Worm (Caenorhabditis elegans) whole organism, young adult: ENCODE measurements around the gene lin-48.
A peak's percentile ranks its signal among the peaks of the same experiment; 100 is the strongest.

Experiments
- C17E4.6 ChIP-seq: fragments of 200-800 bp; sonication (Bioruptor generic); IDR thresholded peaks from 2 replicates; pipeline ENCODE4 v1.3.6; 2022; ENCODE audit warnings: missing genetic modification reagents, missing genetic modification characterization, missing compliant biosample characterization
- F10E7.11 ChIP-seq: sonication (generic microtip); optimal IDR thresholded peaks from 2 replicates; lab custom pipeline; 2017; ENCODE audit warnings: mild to moderate bottlenecking, missing genetic modification characterization, moderate library complexity, missing compliant biosample characterization
- F39B2.1 ChIP-seq: fragments of 200-800 bp; sonication (Bioruptor generic); IDR thresholded peaks from 2 replicates; pipeline ENCODE4 v1.3.6; 2022; ENCODE audit warnings: missing genetic modification reagents, missing genetic modification characterization, missing compliant biosample characterization
- F49E8.2 ChIP-seq: sonication (generic microtip); optimal IDR thresholded peaks from 3 replicates; lab custom pipeline; 2017; ENCODE audit warnings: missing genetic modification characterization, mild to moderate bottlenecking, missing compliant biosample characterization, antibody characterized with exemption, moderate library complexity; ENCODE audit not compliant: insufficient read depth
- T07F8.4 ChIP-seq: sonication (generic microtip); optimal IDR thresholded peaks from 2 replicates; lab custom pipeline; 2016; ENCODE audit warnings: mild to moderate bottlenecking, missing genetic modification characterization, moderate library complexity, missing compliant biosample characterization
- T26A5.8 ChIP-seq: sonication (generic microtip); optimal IDR thresholded peaks from 2 replicates; lab custom pipeline; 2016; ENCODE audit warnings: missing genetic modification characterization, missing compliant biosample characterization
- Y67H2A.10 ChIP-seq: fragments of 200-800 bp; sonication (Bioruptor generic); conservative IDR thresholded peaks from 2 replicates; pipeline ENCODE4 v1.3.6; 2022; ENCODE audit warnings: missing genetic modification reagents, missing genetic modification characterization, missing compliant biosample characterization
- Y79H2A.3 ChIP-seq: fragments of 200-800 bp; sonication (Bioruptor generic); conservative IDR thresholded peaks from 2 replicates; pipeline ENCODE4 v1.3.6; 2022; ENCODE audit warnings: missing genetic modification reagents, missing genetic modification characterization, missing compliant biosample characterization
- ZK185.1 ChIP-seq: sonication (generic microtip); optimal IDR thresholded peaks from 2 replicates; lab custom pipeline; 2016; ENCODE audit warnings: mild to moderate bottlenecking, missing genetic modification characterization, missing compliant biosample characterization; ENCODE audit not compliant: poor library complexity, severe bottlenecking
- ama-1 ChIP-seq, 3 experiments: fragments of 150-350 bp in 1 of 3; sonication (generic microtip) in 2 of 3; optimal IDR thresholded peaks; 2 replicates each; lab custom pipeline; 2014 to 2018; ENCODE audit warnings: missing biosample characterization in 2 of 3, missing genetic modification characterization in 2 of 3, missing genetic modification reagents in 2 of 3
- aptf-3 ChIP-seq: fragments of 200-800 bp; sonication (Bioruptor generic); IDR thresholded peaks from 2 replicates; pipeline ENCODE4 v1.3.6; 2022; ENCODE audit warnings: missing genetic modification characterization, missing compliant biosample characterization
- athp-1 ChIP-seq: sonication (generic microtip); optimal IDR thresholded peaks from 2 replicates; lab custom pipeline; 2017; ENCODE audit warnings: mild to moderate bottlenecking, missing genetic modification characterization, missing compliant biosample characterization
- attf-3 ChIP-seq: fragments of 200-800 bp; sonication (Bioruptor generic); conservative IDR thresholded peaks from 2 replicates; pipeline ENCODE4 v1.3.6; 2022; ENCODE audit warnings: missing genetic modification reagents, missing genetic modification characterization, missing compliant biosample characterization
- attf-5 ChIP-seq: fragments of 200-800 bp; sonication (Bioruptor generic); optimal IDR thresholded peaks from 2 replicates; lab custom pipeline; 2018; ENCODE audit warnings: mild to moderate bottlenecking, missing genetic modification characterization, missing compliant biosample characterization
- attf-6 ChIP-seq: fragments of 200-800 bp; sonication (Bioruptor generic); IDR thresholded peaks from 2 replicates; pipeline ENCODE4 v1.3.6; 2022; ENCODE audit warnings: missing genetic modification reagents, missing genetic modification characterization, missing compliant biosample characterization
- bed-1 ChIP-seq: fragments of 200-800 bp; sonication (Bioruptor generic); IDR thresholded peaks from 2 replicates; pipeline ENCODE4 v1.3.6; 2022; ENCODE audit warnings: missing genetic modification reagents, missing genetic modification characterization, missing compliant biosample characterization
- cebp-1 ChIP-seq, 2 experiments: fragments of 200-800 bp in 1 of 2; sonication (Bioruptor generic) in 1 of 2; sonication (generic microtip) in 1 of 2; IDR thresholded peaks in 1 of 2; optimal IDR thresholded peaks in 1 of 2; 2 replicates each; pipeline versions ENCODE4 v1.3.6 to Lab custom; 2017 to 2022; ENCODE audit warnings: missing compliant biosample characterization in 2 of 2, missing genetic modification characterization in 2 of 2, mild to moderate bottlenecking in 1 of 2, missing genetic modification reagents in 1 of 2, moderate library complexity in 1 of 2
- ceh-40 ChIP-seq: fragments of 200-800 bp; sonication (Bioruptor generic); IDR thresholded peaks from 2 replicates; pipeline ENCODE4 v1.3.6; 2022; ENCODE audit warnings: missing genetic modification characterization, missing compliant biosample characterization
- ceh-58 ChIP-seq: fragments of 200-800 bp; sonication (Bioruptor generic); IDR thresholded peaks from 2 replicates; pipeline ENCODE4 v1.3.6; 2022; ENCODE audit warnings: missing genetic modification characterization, missing compliant biosample characterization
- ceh-79 ChIP-seq: sonication (generic microtip); optimal IDR thresholded peaks from 2 replicates; lab custom pipeline; 2017; ENCODE audit warnings: mild to moderate bottlenecking, missing genetic modification characterization, missing compliant biosample characterization
- chd-7 ChIP-seq: sonication (generic microtip); optimal IDR thresholded peaks from 2 replicates; lab custom pipeline; 2016; ENCODE audit warnings: mild to moderate bottlenecking, missing genetic modification characterization, moderate library complexity, missing compliant biosample characterization
- die-1 ChIP-seq: sonication (generic microtip); optimal IDR thresholded peaks from 2 replicates; lab custom pipeline; 2016; ENCODE audit warnings: missing genotype, mild to moderate bottlenecking, missing genetic modification characterization, missing compliant biosample characterization
- egl-18 ChIP-seq: fragments of 200-800 bp; sonication (Bioruptor generic); IDR thresholded peaks from 2 replicates; pipeline ENCODE4 v1.3.6; 2022; ENCODE audit warnings: missing genetic modification reagents, missing genetic modification characterization, missing compliant biosample characterization
- fkh-3 ChIP-seq: sonication (generic microtip); optimal IDR thresholded peaks from 2 replicates; lab custom pipeline; 2016; ENCODE audit warnings: mild to moderate bottlenecking, missing genetic modification characterization, missing compliant biosample characterization
- him-1 ChIP-seq: sonication (generic microtip); optimal IDR thresholded peaks from 2 replicates; lab custom pipeline; 2016; ENCODE audit warnings: missing genotype, missing genetic modification reagents, missing genetic modification characterization, missing compliant biosample characterization
- let-526 ChIP-seq: fragments of 200-800 bp; sonication (Bioruptor generic); IDR thresholded peaks from 2 replicates; pipeline ENCODE4 v1.3.6; 2022; ENCODE audit warnings: missing genetic modification reagents, missing genetic modification characterization, missing compliant biosample characterization
- lin-35 ChIP-seq, 3 experiments: fragments of 150-350 bp in 2 of 3; sonication (generic microtip) in 1 of 3; optimal IDR thresholded peaks; 2 replicates each; lab custom pipeline; 2014 to 2018; ENCODE audit warnings: missing biosample characterization in 3 of 3, missing genetic modification characterization in 3 of 3, missing genetic modification reagents in 3 of 3
- lin-40 ChIP-seq: sonication (generic microtip); optimal IDR thresholded peaks from 2 replicates; lab custom pipeline; 2016; ENCODE audit warnings: missing genetic modification characterization, mild to moderate bottlenecking, missing compliant biosample characterization, missing genotype, missing genetic modification reagents
- lin-54 ChIP-seq: fragments of 200-800 bp; sonication (Bioruptor generic); optimal IDR thresholded peaks from 2 replicates; lab custom pipeline; 2018; ENCODE audit warnings: mild to moderate bottlenecking, missing genetic modification characterization, missing compliant biosample characterization
- madf-10 ChIP-seq: sonication (generic microtip); optimal IDR thresholded peaks from 2 replicates; lab custom pipeline; 2016; ENCODE audit warnings: mild to moderate bottlenecking, missing genetic modification characterization, missing compliant biosample characterization
- madf-3 ChIP-seq: fragments of 200-800 bp; sonication (Bioruptor generic); IDR thresholded peaks from 2 replicates; pipeline ENCODE4 v1.3.6; 2022; ENCODE audit warnings: missing genetic modification reagents, missing genetic modification characterization, missing compliant biosample characterization
- mxl-1 ChIP-seq: sonication (generic microtip); optimal IDR thresholded peaks from 2 replicates; lab custom pipeline; 2016; ENCODE audit warnings: missing genetic modification characterization, missing compliant biosample characterization
- nfya-2 ChIP-seq: fragments of 200-800 bp; sonication (Bioruptor generic); IDR thresholded peaks from 2 replicates; pipeline ENCODE4 v1.3.6; 2022; ENCODE audit warnings: missing genetic modification reagents, missing genetic modification characterization, missing compliant biosample characterization
- nfyb-1 ChIP-seq: fragments of 200-800 bp; sonication (Bioruptor generic); IDR thresholded peaks from 2 replicates; pipeline ENCODE4 v1.3.6; 2022; ENCODE audit warnings: missing genetic modification reagents, missing genetic modification characterization, missing compliant biosample characterization
- nhr-179 ChIP-seq: sonication (generic microtip); optimal IDR thresholded peaks from 2 replicates; lab custom pipeline; 2016; ENCODE audit warnings: mild to moderate bottlenecking, missing genetic modification characterization, missing compliant biosample characterization
- nhr-80 ChIP-seq: sonication (generic microtip); optimal IDR thresholded peaks from 2 replicates; lab custom pipeline; 2016; ENCODE audit warnings: missing genetic modification characterization, missing compliant biosample characterization
- nhr-90 ChIP-seq: sonication (generic microtip); optimal IDR thresholded peaks from 2 replicates; lab custom pipeline; 2016; ENCODE audit warnings: missing genotype, mild to moderate bottlenecking, missing genetic modification characterization, missing compliant biosample characterization
- repo-1 ChIP-seq: sonication (generic microtip); optimal IDR thresholded peaks from 2 replicates; lab custom pipeline; 2017; ENCODE audit warnings: mild to moderate bottlenecking, missing genetic modification characterization, missing compliant biosample characterization
- snpc-1.1 ChIP-seq: sonication (generic microtip); optimal IDR thresholded peaks from 2 replicates; lab custom pipeline; 2017; ENCODE audit warnings: missing genetic modification characterization, mild to moderate bottlenecking, missing compliant biosample characterization, antibody characterized with exemption, moderate library complexity, missing genotype, missing genetic modification reagents; ENCODE audit not compliant: insufficient read depth
- snpc-4 ChIP-seq, 5 experiments: fragments of 150-350 bp in 1 of 5; sonication (generic microtip) in 4 of 5; optimal IDR thresholded peaks; 2 replicates each; lab custom pipeline; 2014 to 2018; ENCODE audit warnings: missing genetic modification characterization in 5 of 5, missing biosample characterization in 3 of 5, antibody characterized with exemption in 2 of 5, mild to moderate bottlenecking in 2 of 5, missing compliant biosample characterization in 2 of 5, missing genotype in 2 of 5, moderate library complexity in 2 of 5, missing genetic modification reagents in 1 of 5
- somi-1 ChIP-seq: fragments of 200-800 bp; sonication (Bioruptor generic); optimal IDR thresholded peaks from 2 replicates; lab custom pipeline; 2018; ENCODE audit warnings: mild to moderate bottlenecking, missing genetic modification characterization, missing compliant biosample characterization
- sptf-2 ChIP-seq: fragments of 200-800 bp; sonication (Bioruptor generic); optimal IDR thresholded peaks from 2 replicates; lab custom pipeline; 2018; ENCODE audit warnings: mild to moderate bottlenecking, missing genetic modification characterization, missing compliant biosample characterization
- tbx-9 ChIP-seq: sonication (generic microtip); optimal IDR thresholded peaks from 2 replicates; lab custom pipeline; 2016; ENCODE audit warnings: borderline replicate concordance, missing genetic modification characterization, inconsistent platforms, missing compliant biosample characterization
- tlf-1 ChIP-seq: fragments of 200-800 bp; sonication (Bioruptor generic); optimal IDR thresholded peaks from 2 replicates; lab custom pipeline; 2018; ENCODE audit warnings: mild to moderate bottlenecking, missing genetic modification characterization, missing compliant biosample characterization
- ztf-18 ChIP-seq: sonication (generic microtip); optimal IDR thresholded peaks from 2 replicates; lab custom pipeline; 2016; ENCODE audit warnings: missing genotype, mild to moderate bottlenecking, missing genetic modification characterization, missing compliant biosample characterization
- ztf-26 ChIP-seq: sonication (generic microtip); optimal IDR thresholded peaks from 2 replicates; lab custom pipeline; 2017; ENCODE audit warnings: missing genetic modification characterization, missing compliant biosample characterization
- ztf-3 ChIP-seq: fragments of 200-800 bp; sonication (Bioruptor generic); optimal IDR thresholded peaks from 2 replicates; lab custom pipeline; 2018; ENCODE audit warnings: mild to moderate bottlenecking, missing genetic modification characterization, missing compliant biosample characterization
- ztf-6 ChIP-seq: fragments of 200-800 bp; sonication (Bioruptor generic); IDR thresholded peaks from 2 replicates; pipeline ENCODE4 v1.3.6; 2022; ENCODE audit warnings: missing genetic modification reagents, missing genetic modification characterization, missing compliant biosample characterization

Gene lin-48

ce11 chrIII:3703397-3703796 lies 41.8 kb upstream of the lin-48 start, which contains the start of gene C14B1.3:
C14B1.3 (plus strand) TSS chrIII:3703564.
- TF ChIP-seq ztf-3 (GFP tag; lab: Kevin White, UChicago) (no peak), let-526 (no peak), ztf-6 (GFP tag; lab: Robert Waterston, UW) (no peak), cebp-1 (GFP tag; IDR thresholded peaks at IDR 0.05; lab: Robert Waterston, UW) (peak; percentile 98), cebp-1 (tag; optimal IDR thresholded peaks at IDR 0.05; lab: Kevin White, UChicago) (peak; percentile 99), nfya-2 (no peak), ztf-26 (no peak), C17E4.6 (GFP tag; lab: Robert Waterston, UW) (no peak), chd-7 (no peak), snpc-4 (GFP tag; optimal IDR thresholded peaks at IDR 0.05; lab: Kevin White, UChicago) (no peak), snpc-4 (tag; optimal IDR thresholded peaks at IDR 0.05; lab: Kevin White, UChicago) (peak in 2 of 4 experiments; percentile 22 to 34), madf-10 (no peak), die-1 (tag; lab: Kevin White, UChicago) (no peak), him-1 (tag; lab: Kevin White, UChicago) (no peak), nhr-90 (no peak), aptf-3 (GFP tag; lab: Robert Waterston, UW) (no peak), Y79H2A.3 (no peak), somi-1 (GFP tag; lab: Kevin White, UChicago) (no peak), ztf-18 (tag; lab: Kevin White, UChicago) (no peak), nhr-179 (no peak), fkh-3 (tag; lab: Kevin White, UChicago) (no peak), attf-3 (GFP tag; lab: Robert Waterston, UW) (no peak), nfyb-1 (GFP tag; lab: Robert Waterston, UW) (no peak), snpc-1.1 (no peak), tbx-9 (tag; lab: Kevin White, UChicago) (no peak), ZK185.1 (no peak), ama-1 (optimal IDR thresholded peaks at IDR 0.05; lab: Kevin White, UChicago) (peak; percentile 39), ama-1 (GFP tag; optimal IDR thresholded peaks at IDR 0.05; lab: Kevin White, UChicago) (no peak), T26A5.8 (no peak), lin-40 (peak; percentile 12), F39B2.1 (GFP tag; lab: Robert Waterston, UW) (no peak), nhr-80 (tag; lab: Kevin White, UChicago) (peak; percentile 23), T07F8.4 (tag; lab: Kevin White, UChicago) (no peak), F49E8.2 (tag; lab: Kevin White, UChicago) (no peak), lin-54 (no peak), lin-35 (GFP tag; optimal IDR thresholded peaks at IDR 0.05; lab: Kevin White, UChicago) (peak in 1 of 3 experiments; percentile 13), athp-1 (tag; lab: Kevin White, UChicago) (no peak), bed-1 (GFP tag; lab: Robert Waterston, UW) (no peak), Y67H2A.10 (GFP tag; lab: Robert Waterston, UW) (no peak), F10E7.11 (tag; lab: Kevin White, UChicago) (no peak), attf-6 (GFP tag; lab: Robert Waterston, UW) (no peak), sptf-2 (GFP tag; lab: Kevin White, UChicago) (no peak), ceh-40 (GFP tag; lab: Robert Waterston, UW) (no peak), ceh-79 (tag; lab: Kevin White, UChicago) (no peak), egl-18 (no peak), attf-5 (GFP tag; lab: Kevin White, UChicago) (peak; percentile 80), madf-3 (no peak), tlf-1 (GFP tag; lab: Kevin White, UChicago) (no peak), repo-1 (no peak), ceh-58 (GFP tag; lab: Robert Waterston, UW) (no peak), mxl-1 (tag; lab: Kevin White, UChicago) (no peak)
